Worm (Caenorhabditis elegans) whole organism, L2 larva: Measurements from ENCODE around the gene D2096.10.
A peak's percentile ranks its signal among the peaks of the same experiment; 100 is the strongest.

Experiments
- C34F6.9 ChIP-seq: fragments of 150-350 bp; optimal IDR thresholded peaks from 2 replicates; lab custom pipeline; 2014; ENCODE audit warnings: missing biosample characterization, missing genetic modification characterization
- F13H6.1 ChIP-seq: sonication (generic microtip); optimal IDR thresholded peaks from 2 replicates; lab custom pipeline; 2016; ENCODE audit warnings: missing genetic modification characterization, missing compliant biosample characterization
- R02D3.7 ChIP-seq: fragments of 150-350 bp; optimal IDR thresholded peaks from 2 replicates; lab custom pipeline; 2014; ENCODE audit warnings: missing biosample characterization, missing genetic modification characterization
- Y55F3AM.14 ChIP-seq: fragments of 200-800 bp; sonication (Bioruptor generic); optimal IDR thresholded peaks from 2 replicates; lab custom pipeline; 2018; ENCODE audit warnings: mild to moderate bottlenecking, missing genetic modification characterization, missing compliant biosample characterization
- alr-1 ChIP-seq: fragments of 150-350 bp; optimal IDR thresholded peaks from 2 replicates; lab custom pipeline; 2014; ENCODE audit warnings: missing biosample characterization, missing genetic modification characterization
- ama-1 ChIP-seq: fragments of 150-350 bp; optimal IDR thresholded peaks from 2 replicates; lab custom pipeline; 2018; ENCODE audit warnings: inconsistent platforms
- blmp-1 ChIP-seq: sonication (generic microtip); optimal IDR thresholded peaks from 2 replicates; lab custom pipeline; 2017; ENCODE audit warnings: missing genetic modification characterization, mild to moderate bottlenecking, missing compliant biosample characterization, antibody characterized with exemption, moderate library complexity; ENCODE audit not compliant: insufficient read depth
- ceh-16 ChIP-seq: fragments of 150-350 bp; optimal IDR thresholded peaks from 2 replicates; lab custom pipeline; 2014; ENCODE audit warnings: missing biosample characterization, missing genetic modification characterization
- ceh-82 ChIP-seq: fragments of 150-350 bp; optimal IDR thresholded peaks from 2 replicates; lab custom pipeline; 2014; ENCODE audit warnings: missing biosample characterization, missing genetic modification characterization
- crh-2 ChIP-seq: sonication (generic microtip); optimal IDR thresholded peaks from 2 replicates; lab custom pipeline; 2017; ENCODE audit warnings: missing biosample characterization, missing genetic modification characterization
- egl-27 ChIP-seq: sonication (generic microtip); optimal IDR thresholded peaks from 3 replicates; lab custom pipeline; 2017; ENCODE audit warnings: missing biosample characterization, missing genetic modification reagents, missing genetic modification characterization
- elt-1 ChIP-seq: fragments of 150-350 bp; optimal IDR thresholded peaks from 2 replicates; lab custom pipeline; 2014; ENCODE audit warnings: missing biosample characterization, missing genetic modification characterization
- fos-1 ChIP-seq: fragments of 150-350 bp; optimal IDR thresholded peaks from 2 replicates; lab custom pipeline; 2014; ENCODE audit warnings: missing biosample characterization, missing genetic modification characterization
- gmeb-1 ChIP-seq: fragments of 150-350 bp; optimal IDR thresholded peaks from 2 replicates; lab custom pipeline; 2014; ENCODE audit warnings: missing biosample characterization, missing genetic modification characterization
- lin-11 ChIP-seq: fragments of 150-350 bp; sonication (generic microtip); optimal IDR thresholded peaks from 2 replicates; lab custom pipeline; 2014; ENCODE audit warnings: missing biosample characterization, missing genetic modification characterization, inconsistent platforms, mixed read lengths
- lin-13 ChIP-seq: fragments of 150-350 bp; optimal IDR thresholded peaks from 2 replicates; lab custom pipeline; 2014; ENCODE audit warnings: missing biosample characterization, missing genetic modification reagents, missing genetic modification characterization
- lsy-2 ChIP-seq, 2 experiments: fragments of 150-350 bp in 1 of 2; sonication (generic microtip) in 1 of 2; optimal IDR thresholded peaks; 2 replicates each; lab custom pipeline; 2014 to 2017; ENCODE audit warnings: missing biosample characterization in 2 of 2, missing genetic modification characterization in 2 of 2
- mab-5 ChIP-seq: fragments of 150-350 bp; optimal IDR thresholded peaks from 2 replicates; lab custom pipeline; 2014; ENCODE audit warnings: missing biosample characterization, missing genetic modification characterization
- mbf-1 ChIP-seq: sonication (generic microtip); optimal IDR thresholded peaks from 2 replicates; lab custom pipeline; 2017; ENCODE audit warnings: missing biosample characterization, missing genetic modification characterization
- nhr-10 ChIP-seq: sonication (generic microtip); optimal IDR thresholded peaks from 2 replicates; lab custom pipeline; 2017; ENCODE audit warnings: missing biosample characterization, missing genetic modification characterization
- nhr-11 ChIP-seq: fragments of 150-350 bp; optimal IDR thresholded peaks from 2 replicates; lab custom pipeline; 2014; ENCODE audit warnings: missing biosample characterization, missing genetic modification characterization
- nhr-12 ChIP-seq: fragments of 150-350 bp; optimal IDR thresholded peaks from 2 replicates; lab custom pipeline; 2014; ENCODE audit warnings: missing biosample characterization, missing genetic modification characterization
- nhr-129 ChIP-seq: fragments of 150-350 bp; optimal IDR thresholded peaks from 2 replicates; lab custom pipeline; 2014; ENCODE audit warnings: missing biosample characterization, missing genetic modification characterization
- nhr-21 ChIP-seq: fragments of 150-350 bp; optimal IDR thresholded peaks from 2 replicates; lab custom pipeline; 2014; ENCODE audit warnings: missing biosample characterization, missing genetic modification characterization
- nhr-23 ChIP-seq: fragments of 150-350 bp; optimal IDR thresholded peaks from 2 replicates; lab custom pipeline; 2014; ENCODE audit warnings: missing biosample characterization, missing genetic modification reagents, missing genetic modification characterization
- nhr-237 ChIP-seq: fragments of 150-350 bp; optimal IDR thresholded peaks from 2 replicates; lab custom pipeline; 2014; ENCODE audit warnings: missing biosample characterization, missing genetic modification characterization
- nhr-25 ChIP-seq: fragments of 150-350 bp; sonication (generic microtip); optimal IDR thresholded peaks from 3 replicates; lab custom pipeline; 2014; ENCODE audit warnings: missing biosample characterization, missing genetic modification characterization
- nhr-6 ChIP-seq: fragments of 150-350 bp; optimal IDR thresholded peaks from 2 replicates; lab custom pipeline; 2014; ENCODE audit warnings: missing biosample characterization, missing genetic modification characterization
- nhr-77 ChIP-seq: fragments of 150-350 bp; optimal IDR thresholded peaks from 2 replicates; lab custom pipeline; 2014; ENCODE audit warnings: missing biosample characterization, missing genetic modification characterization
- peb-1 ChIP-seq: fragments of 150-350 bp; optimal IDR thresholded peaks from 2 replicates; lab custom pipeline; 2014; ENCODE audit warnings: missing biosample characterization, missing genetic modification characterization
- sem-4 ChIP-seq: fragments of 150-350 bp; optimal IDR thresholded peaks from 2 replicates; lab custom pipeline; 2014; ENCODE audit warnings: missing biosample characterization, missing genetic modification reagents, missing genetic modification characterization
- skn-1 ChIP-seq: sonication (generic microtip); optimal IDR thresholded peaks from 2 replicates; lab custom pipeline; 2017; ENCODE audit warnings: missing biosample characterization, missing genetic modification characterization
- sma-3 ChIP-seq: sonication (generic microtip); optimal IDR thresholded peaks from 2 replicates; lab custom pipeline; 2016; ENCODE audit warnings: missing genetic modification reagents, missing genetic modification characterization, missing compliant biosample characterization
- sma-9 ChIP-seq, 2 experiments: fragments of 150-350 bp in 1 of 2; sonication (generic microtip) in 1 of 2; optimal IDR thresholded peaks; 2 replicates each; lab custom pipeline; 2014 to 2016; ENCODE audit warnings: missing genetic modification characterization in 2 of 2, mild to moderate bottlenecking in 1 of 2, missing biosample characterization in 1 of 2, missing compliant biosample characterization in 1 of 2, missing genetic modification reagents in 1 of 2, moderate library complexity in 1 of 2
- snpc-4 ChIP-seq: fragments of 150-350 bp; optimal IDR thresholded peaks from 2 replicates; lab custom pipeline; 2014; ENCODE audit warnings: missing biosample characterization, missing genetic modification characterization
- unc-39 ChIP-seq: fragments of 150-350 bp; optimal IDR thresholded peaks from 2 replicates; lab custom pipeline; 2014; ENCODE audit warnings: missing biosample characterization, missing genetic modification characterization
- unc-55 ChIP-seq: fragments of 150-350 bp; sonication (generic microtip); optimal IDR thresholded peaks from 3 replicates; lab custom pipeline; 2014; ENCODE audit warnings: missing biosample characterization, missing genetic modification reagents, missing genetic modification characterization
- unc-62 ChIP-seq: fragments of 150-350 bp; optimal IDR thresholded peaks from 2 replicates; lab custom pipeline; 2014; ENCODE audit warnings: missing biosample characterization, missing genetic modification reagents, missing genetic modification characterization
- zag-1 ChIP-seq: fragments of 150-350 bp; optimal IDR thresholded peaks from 2 replicates; lab custom pipeline; 2014; ENCODE audit warnings: missing biosample characterization, missing genetic modification characterization
- ztf-1 ChIP-seq: fragments of 200-800 bp; sonication (Bioruptor generic); conservative IDR thresholded peaks from 2 replicates; pipeline ENCODE4 v1.3.6; 2022; ENCODE audit warnings: missing genetic modification characterization, missing compliant biosample characterization
- ztf-11 ChIP-seq: sonication (generic microtip); optimal IDR thresholded peaks from 2 replicates; lab custom pipeline; 2017; ENCODE audit warnings: missing biosample characterization, missing genetic modification characterization
- ztf-4 ChIP-seq: fragments of 150-350 bp; optimal IDR thresholded peaks from 2 replicates; lab custom pipeline; 2014; ENCODE audit warnings: missing biosample characterization, missing genetic modification characterization

D2096.10 gene

ce11 chrIV:8377501-8377900, 11.5 kb downstream of the D2096.10 start, which contains the start of gene D2096.7:
D2096.7 (minus strand) TSS chrIV:8377630.
- TF ChIP-seq peb-1: no peak
- peak; percentile 3 for TF ChIP-seq Y55F3AM.14 (GFP tag; lab: Kevin White, UChicago)
- TF ChIP-seq crh-2: peak; percentile 20

DNA sequence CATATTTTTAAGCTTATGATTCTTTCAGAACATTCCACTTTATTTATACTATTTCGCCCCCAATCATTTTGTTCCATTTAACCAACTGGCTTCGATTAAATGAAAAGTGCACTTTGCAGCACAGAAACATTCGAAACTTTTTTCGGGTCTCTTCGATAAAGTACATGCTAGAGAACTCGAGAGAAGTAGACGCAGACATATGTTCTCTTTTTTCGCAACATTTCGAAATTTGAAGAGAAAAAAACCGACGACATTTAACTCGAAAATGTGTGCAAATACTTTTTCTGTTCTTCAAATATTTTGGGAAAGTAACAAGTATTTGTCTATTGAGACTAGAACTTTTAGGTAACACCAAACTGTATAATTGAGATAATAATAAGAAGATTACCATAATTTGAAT, 12.1 kb downstream of the D2096.10 start:
- TF ChIP-seq fos-1: peak; percentile 43
- TF ChIP-seq unc-55 (GFP tag; lab: Kevin White, UChicago): peak; percentile 41
- TF ChIP-seq nhr-12 (tag; lab: Kevin White, UChicago): no peak
- TF ChIP-seq lsy-2 (tag; optimal IDR thresholded peaks at IDR 0.05; lab: Kevin White, UChicago): no peak
- TF ChIP-seq C34F6.9 (tag; lab: Kevin White, UChicago): peak; percentile 84
- peak; percentile 46 for TF ChIP-seq crh-2
- TF ChIP-seq nhr-129: peak; percentile 81

ce11 chrIV:8375381-8375780, 13.7 kb downstream of the D2096.10 start:
- TF ChIP-seq Y55F3AM.14 (GFP tag; lab: Kevin White, UChicago) (peak; percentile 68), nhr-129 (peak; percentile 96), nhr-237 (tag; lab: Kevin White, UChicago) (no peak), nhr-25 (no peak), crh-2 (peak; percentile 85), zag-1 (tag; lab: Kevin White, UChicago) (peak; percentile 43), unc-62 (no peak), ceh-82 (tag; lab: Kevin White, UChicago) (no peak), ztf-4 (tag; lab: Kevin White, UChicago) (peak; percentile 74), C34F6.9 (tag; lab: Kevin White, UChicago) (peak; percentile 84), unc-55 (GFP tag; lab: Kevin White, UChicago) (no peak), fos-1 (peak; percentile 72), lin-13 (GFP tag; lab: Kevin White, UChicago) (peak; percentile 82), ama-1 (lab: Kevin White, UChicago) (no peak), sem-4 (tag; lab: Kevin White, UChicago) (peak; percentile 21), ztf-11 (no peak), elt-1 (no peak), gmeb-1 (tag; lab: Kevin White, UChicago) (peak; percentile 71), nhr-6 (tag; lab: Kevin White, UChicago) (peak; percentile 74), peb-1 (no peak), F13H6.1 (tag; lab: Kevin White, UChicago) (peak; percentile 74), ceh-16 (tag; lab: Kevin White, UChicago) (peak; percentile 9), lsy-2 (tag; optimal IDR thresholded peaks at IDR 0.05; lab: Kevin White, UChicago) (peak; percentile 54 to 82), mab-5 (tag; lab: Kevin White, UChicago) (peak; percentile 32), nhr-21 (tag; lab: Kevin White, UChicago) (peak; percentile 66), egl-27 (tag; lab: Kevin White, UChicago) (peak; percentile 59), skn-1 (tag; lab: Kevin White, UChicago) (no peak), sma-9 (GFP tag; optimal IDR thresholded peaks at IDR 0.05; lab: Kevin White, UChicago) (peak; percentile 89), sma-9 (tag; optimal IDR thresholded peaks at IDR 0.05; lab: Kevin White, UChicago) (no peak), nhr-10 (tag; lab: Kevin White, UChicago) (no peak), unc-39 (tag; lab: Kevin White, UChicago) (no peak), nhr-23 (tag; lab: Kevin White, UChicago) (no peak), snpc-4 (tag; lab: Kevin White, UChicago) (peak; percentile 71), sma-3 (GFP tag; lab: Kevin White, UChicago) (peak; percentile 81), mbf-1 (tag; lab: Kevin White, UChicago) (no peak), lin-11 (peak; percentile 44), nhr-11 (tag; lab: Kevin White, UChicago) (no peak), ztf-1 (GFP tag; lab: Robert Waterston, UW) (no peak), R02D3.7 (peak; percentile 15)
- TF ChIP-seq, all 48 proteins: peak for 22

DNA sequence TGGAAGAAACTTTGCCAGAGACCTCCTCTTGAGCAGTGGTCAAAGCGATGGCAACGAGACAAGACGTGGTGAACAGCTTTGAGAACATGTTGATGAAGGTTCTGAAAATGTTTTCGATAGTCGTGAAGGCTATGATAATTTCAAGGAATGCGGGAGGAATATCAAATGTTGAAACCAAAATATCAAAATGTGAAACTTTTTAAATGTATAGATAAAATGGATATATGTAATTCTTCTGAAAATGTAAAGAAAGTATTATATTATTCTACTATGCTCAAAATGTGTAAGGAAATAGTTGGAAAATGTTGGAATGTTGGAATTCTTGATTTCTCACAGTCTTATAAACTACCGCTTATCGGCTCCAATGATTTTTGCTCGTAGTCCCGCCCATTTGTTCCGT, 19.9 kb downstream of the D2096.10 start, which contains the start of gene D2096.6:
Gene D2096.6, minus strand, starts transcription at position 101 of the 400 bp plus-strand sequence.
- no peak for TF ChIP-seq alr-1 (tag; lab: Kevin White, UChicago)
- TF ChIP-seq Y55F3AM.14 (GFP tag; lab: Kevin White, UChicago): no peak
- TF ChIP-seq blmp-1 (tag; lab: Kevin White, UChicago): no peak
- no peak for TF ChIP-seq nhr-237 (tag; lab: Kevin White, UChicago)
- TF ChIP-seq nhr-77: no peak
- TF ChIP-seq F13H6.1 (tag; lab: Kevin White, UChicago): no peak
- TF ChIP-seq ztf-11: no peak
- no peak for TF ChIP-seq ceh-82 (tag; lab: Kevin White, UChicago)
